Worm (Caenorhabditis elegans) whole organism, L4/young adult: ENCODE measurements around the gene Y50D4C.5.

Source experiments
- dao-5 ChIP-seq: sonication (generic microtip); optimal IDR thresholded peaks from 2 replicates; lab custom pipeline; 2016; ENCODE audit warnings: missing genotype, missing genetic modification characterization, moderate library complexity, missing compliant biosample characterization
- him-1 ChIP-seq: sonication (generic microtip); optimal IDR thresholded peaks from 2 replicates; lab custom pipeline; 2016; ENCODE audit warnings: missing genotype, missing genetic modification reagents, missing genetic modification characterization, missing compliant biosample characterization

DNA sequence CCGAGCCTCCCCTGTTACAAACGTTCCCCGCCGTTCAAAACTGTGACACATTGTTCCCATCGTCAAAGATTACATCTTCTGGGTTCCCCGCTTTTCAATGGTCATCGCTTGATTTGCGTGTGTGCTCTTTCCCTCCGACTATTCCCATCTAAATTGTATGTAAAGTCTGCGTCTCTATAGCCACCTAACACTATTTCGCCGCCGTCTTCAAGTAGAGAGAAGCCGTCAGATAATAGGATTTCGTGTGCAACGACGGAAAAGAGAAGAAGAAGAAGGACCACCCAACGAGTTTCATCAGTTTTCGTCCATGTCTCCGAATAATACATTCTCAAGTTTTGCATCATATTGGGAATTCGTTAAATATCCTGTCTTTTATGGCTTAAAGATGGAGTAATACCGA, 37.4 kb downstream of the Y50D4C.5 start:
- TF ChIP-seq dao-5 (tag; lab: Kevin White, UChicago) (no peak), him-1 (tag; lab: Kevin White, UChicago) (no peak)
